Worm (Caenorhabditis elegans): ENCODE data around the gene nduf-9.

ce11 chrIII:3241361-3241760 lies 7.0 kb downstream of the nduf-9 start:
- TF ChIP-seq unc-62 (GFP tag; optimal IDR thresholded peaks at IDR 0.05): no peak
- no peak for TF ChIP-seq ztf-11 (tag; optimal IDR thresholded peaks at IDR 0.05)
- TF ChIP-seq ZK546.5 (tag; optimal IDR thresholded peaks at IDR 0.05): no peak
- no peak for TF ChIP-seq snpc-4 (tag; optimal IDR thresholded peaks at IDR 0.05)
- no peak for TF ChIP-seq ama-1 (optimal IDR thresholded peaks at IDR 0.05)
- no peak for TF ChIP-seq nhr-237 (tag; optimal IDR thresholded peaks at IDR 0.05)

All from whole organism, L2 larva.